Worm (Caenorhabditis elegans) whole organism, L4/young adult: ENCODE results near the gene C43H6.4.

Source experiments
- W03F9.2 ChIP-seq: fragments of 150-350 bp; optimal IDR thresholded peaks from 2 replicates; lab custom pipeline; 2014; ENCODE audit warnings: missing biosample characterization, missing genetic modification characterization
- dao-5 ChIP-seq: sonication (generic microtip); optimal IDR thresholded peaks from 2 replicates; lab custom pipeline; 2016; ENCODE audit warnings: missing genotype, missing genetic modification characterization, moderate library complexity, missing compliant biosample characterization
- him-1 ChIP-seq: sonication (generic microtip); optimal IDR thresholded peaks from 2 replicates; lab custom pipeline; 2016; ENCODE audit warnings: missing genotype, missing genetic modification reagents, missing genetic modification characterization, missing compliant biosample characterization

Gene C43H6.4

DNA sequence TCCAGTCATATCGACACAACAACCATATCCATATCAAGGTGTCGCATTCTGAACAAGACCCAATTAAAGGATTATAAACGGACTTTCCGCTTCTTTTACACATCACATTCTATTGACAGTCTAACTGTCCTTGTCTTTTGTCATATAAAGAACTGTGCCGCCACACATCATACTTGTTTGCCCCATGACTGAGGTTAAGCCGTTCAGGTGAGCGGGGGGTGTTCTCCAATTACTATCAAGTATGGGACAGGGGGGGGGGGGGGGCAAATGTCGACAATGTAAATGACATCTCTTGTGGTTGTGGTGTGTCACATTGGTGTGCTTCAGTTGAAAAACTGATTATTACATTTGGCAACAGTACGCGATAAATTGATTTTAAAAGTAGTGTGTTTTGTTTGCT lies 30.0 kb downstream of the C43H6.4 start:
- TF ChIP-seq W03F9.2 (no peak), him-1 (tag; lab: Kevin White, UChicago) (no peak), dao-5 (tag; lab: Kevin White, UChicago) (no peak)

- TF ChIP-seq him-1 (tag; lab: Kevin White, UChicago) (no peak), W03F9.2 (no peak), dao-5 (tag; lab: Kevin White, UChicago) (no peak)
Measured at ce11 chrX:2435353-2435752, 31.5 kb downstream of the C43H6.4 start.

DNA sequence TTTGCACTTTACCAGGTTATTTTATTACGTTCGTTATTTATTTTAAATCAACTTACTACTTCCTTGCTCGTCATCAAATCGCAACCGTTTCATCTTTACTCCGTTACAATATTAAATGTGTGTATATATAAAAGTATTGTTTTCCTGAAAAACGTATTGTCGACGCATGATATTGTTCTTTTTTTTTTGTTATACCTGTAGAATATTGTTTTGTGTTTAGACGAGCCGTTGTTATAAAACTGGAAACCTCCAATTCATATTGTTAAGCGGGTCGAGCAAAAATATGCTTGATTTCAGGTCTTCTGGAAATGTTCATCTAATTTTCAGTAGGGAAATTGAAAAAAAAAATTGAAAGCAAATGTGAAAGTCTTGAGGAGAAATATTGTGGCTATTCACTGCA lies 35.0 kb downstream of the C43H6.4 start, which contains the start of gene gid-2:
TSS of gene gid-2 (minus strand) at position 101 of the 400 bp plus-strand sequence.
- TF ChIP-seq W03F9.2 (no peak), dao-5 (tag; lab: Kevin White, UChicago) (no peak), him-1 (tag; lab: Kevin White, UChicago) (no peak)

DNA sequence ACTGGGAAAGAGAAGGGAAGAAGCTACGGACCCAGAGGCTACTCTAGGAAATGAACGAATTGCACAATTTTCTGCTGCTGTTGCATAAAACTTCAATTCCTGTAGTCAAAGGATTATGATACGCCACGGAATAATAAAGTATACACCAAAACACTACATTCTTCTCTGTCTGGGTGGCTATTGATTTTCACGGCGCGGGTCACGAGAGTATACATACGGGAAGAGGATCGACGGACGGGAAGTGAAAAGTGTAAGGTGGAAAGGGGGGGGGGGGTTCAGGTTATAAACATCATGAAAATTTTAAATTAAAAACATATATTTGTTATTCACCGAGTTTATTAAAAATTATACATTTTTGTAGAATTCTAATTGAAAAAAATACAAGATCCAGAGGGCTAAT lies 35.5 kb downstream of the C43H6.4 start:
- TF ChIP-seq him-1 (tag; lab: Kevin White, UChicago): no peak
- no peak for TF ChIP-seq W03F9.2
- TF ChIP-seq dao-5 (tag; lab: Kevin White, UChicago): no peak

DNA sequence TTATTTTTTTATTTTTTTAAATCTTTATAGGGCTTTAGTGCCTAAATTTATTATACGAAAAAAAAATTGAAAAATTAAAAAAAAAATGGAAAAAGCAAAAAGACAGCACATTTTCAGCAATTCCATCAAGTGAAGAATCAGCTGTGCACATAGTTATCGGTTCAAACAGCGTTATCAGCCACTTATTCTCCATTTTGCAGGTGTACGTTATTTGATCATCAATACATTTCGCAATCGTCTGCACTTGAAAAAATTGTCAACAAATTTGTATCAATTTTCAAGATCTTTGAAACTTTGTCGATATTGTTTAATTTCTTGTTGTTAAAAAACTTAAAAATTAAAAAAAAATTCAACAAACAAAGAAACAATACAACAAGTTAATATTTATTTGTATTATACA lies 35.9 kb downstream of the C43H6.4 start:
- no peak for TF ChIP-seq W03F9.2

DNA sequence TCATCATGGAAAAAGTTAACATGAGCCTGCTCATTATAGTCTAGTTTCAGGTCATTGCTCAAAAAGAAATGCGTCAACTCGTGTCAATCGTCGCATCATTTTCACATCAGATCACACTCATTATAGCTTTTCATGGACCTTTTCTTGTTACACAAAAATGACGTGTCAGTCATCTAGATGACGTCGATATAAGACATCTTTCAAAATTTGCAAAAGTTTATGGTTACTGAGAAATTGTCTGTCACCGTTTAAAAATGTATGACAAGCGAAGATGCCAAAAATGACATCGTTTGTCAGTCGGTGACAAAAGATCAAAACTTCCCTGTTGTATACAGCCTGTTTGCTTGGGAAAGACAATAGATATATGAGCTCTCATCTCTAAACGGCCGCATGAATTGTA lies 37.3 kb downstream of the C43H6.4 start:
- TF ChIP-seq him-1 (tag; lab: Kevin White, UChicago) (no peak), dao-5 (tag; lab: Kevin White, UChicago) (no peak), W03F9.2 (no peak)

DNA sequence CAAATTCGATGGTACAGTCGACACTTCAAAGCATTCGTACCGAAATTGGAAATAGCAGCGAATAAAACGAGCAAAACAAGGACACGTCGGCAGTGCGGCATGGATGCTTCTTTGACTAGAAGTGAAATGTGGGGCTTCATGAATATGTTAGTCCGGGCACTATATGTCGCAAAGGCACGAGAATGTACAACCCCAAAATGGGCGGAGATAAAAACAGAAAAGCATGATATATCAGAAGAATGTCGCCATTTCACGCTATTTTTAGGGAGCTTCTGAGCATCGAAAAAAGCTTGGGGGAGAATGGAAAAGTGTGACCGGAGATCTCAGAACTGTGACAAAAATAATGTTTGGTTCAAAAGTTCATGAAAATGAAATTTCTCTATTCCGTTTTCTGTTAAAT lies 39.5 kb downstream of the C43H6.4 start, which contains the start of gene T07D1.3:
TSS of gene T07D1.3 (minus strand) at position 101 of the 400 bp plus-strand sequence.
- TF ChIP-seq dao-5 (tag; lab: Kevin White, UChicago) (no peak), him-1 (tag; lab: Kevin White, UChicago) (no peak), W03F9.2 (no peak)

ce11 chrX:2446185-2446584 lies 42.4 kb downstream of the C43H6.4 start:
- TF ChIP-seq dao-5 (tag; lab: Kevin White, UChicago) (no peak), W03F9.2 (no peak), him-1 (tag; lab: Kevin White, UChicago) (no peak)

DNA sequence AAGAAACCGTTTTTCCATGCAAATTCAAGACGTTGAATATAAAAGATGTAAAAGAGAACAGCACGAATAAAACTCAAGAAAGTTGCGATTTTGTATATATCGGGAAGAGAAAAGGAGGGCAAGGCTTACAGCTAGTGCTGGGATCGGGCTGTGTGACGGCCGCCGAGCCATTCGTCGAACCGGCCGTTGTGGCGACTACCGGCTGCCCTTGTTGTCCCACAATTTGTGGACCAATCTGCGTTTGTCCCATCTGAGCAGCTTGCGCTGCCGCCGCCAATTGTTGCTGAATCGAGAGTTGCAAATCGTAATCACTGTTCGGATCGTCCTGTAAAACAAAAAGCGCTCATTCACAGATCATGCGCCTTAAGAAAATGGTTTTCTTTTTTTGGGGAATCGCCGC lies 43.4 kb downstream of the C43H6.4 start:
- TF ChIP-seq W03F9.2: no peak

DNA sequence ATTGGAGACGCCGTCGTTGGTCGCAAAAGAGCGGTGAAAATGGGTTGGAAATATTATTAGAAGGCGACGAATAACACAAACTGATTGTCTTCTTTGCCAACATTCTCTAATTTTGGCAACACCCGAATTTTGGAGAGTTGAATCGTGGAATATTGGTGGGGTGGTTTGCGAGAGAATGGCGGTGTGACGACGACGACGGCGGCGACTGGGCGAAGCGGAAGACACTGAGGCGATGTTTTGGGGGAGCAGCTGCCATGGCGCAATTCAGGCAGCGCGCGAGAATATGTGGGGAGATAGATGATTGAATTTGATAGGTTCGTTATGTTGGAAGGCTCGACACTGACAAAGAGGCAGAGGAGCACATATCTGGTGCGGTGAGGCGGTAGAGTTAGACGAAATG lies 47.2 kb downstream of the C43H6.4 start:
- TF ChIP-seq him-1 (tag; lab: Kevin White, UChicago) (no peak), dao-5 (tag; lab: Kevin White, UChicago) (no peak), W03F9.2 (no peak)

DNA sequence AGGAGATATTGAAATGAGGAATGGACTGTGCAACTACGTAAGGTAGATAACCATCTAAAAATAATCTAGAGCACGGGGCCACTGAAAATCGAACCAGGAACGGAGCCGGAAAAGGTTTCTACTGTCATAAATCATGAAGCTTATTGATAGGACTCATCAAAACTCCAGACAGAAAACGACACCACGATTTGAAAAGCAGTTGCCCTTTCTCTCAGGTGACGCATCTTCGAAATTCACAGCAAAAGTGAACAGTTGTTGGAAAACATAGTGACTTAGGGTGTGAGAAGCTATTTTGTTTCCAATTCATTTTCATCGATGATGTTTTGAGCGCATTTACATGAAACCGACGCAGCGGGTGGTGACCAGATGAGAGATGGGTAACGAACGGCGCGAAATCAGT lies 48.5 kb downstream of the C43H6.4 start:
- TF ChIP-seq dao-5 (tag; lab: Kevin White, UChicago) (no peak), W03F9.2 (no peak), him-1 (tag; lab: Kevin White, UChicago) (no peak)

DNA sequence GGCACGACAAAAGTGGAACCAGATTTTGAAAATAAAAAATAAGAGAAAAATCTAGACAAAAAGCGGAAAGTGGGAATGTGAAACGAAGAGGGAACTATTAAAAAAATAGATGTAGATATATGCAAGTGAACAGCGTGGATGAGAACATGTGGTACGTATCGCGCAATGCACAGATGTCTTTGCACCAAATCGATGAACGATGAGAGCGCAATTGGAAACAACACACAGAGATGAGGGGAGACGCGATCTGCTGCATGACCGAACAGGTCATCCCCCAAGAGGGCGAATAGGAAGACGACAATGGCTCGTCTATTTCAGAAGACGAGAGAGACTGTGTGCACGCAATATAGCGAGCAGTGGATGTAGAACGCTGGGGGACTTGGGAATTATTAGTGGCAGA lies 48.9 kb downstream of the C43H6.4 start:
- TF ChIP-seq W03F9.2: no peak
- TF ChIP-seq him-1 (tag; lab: Kevin White, UChicago): no peak
- no peak for TF ChIP-seq dao-5 (tag; lab: Kevin White, UChicago)

DNA sequence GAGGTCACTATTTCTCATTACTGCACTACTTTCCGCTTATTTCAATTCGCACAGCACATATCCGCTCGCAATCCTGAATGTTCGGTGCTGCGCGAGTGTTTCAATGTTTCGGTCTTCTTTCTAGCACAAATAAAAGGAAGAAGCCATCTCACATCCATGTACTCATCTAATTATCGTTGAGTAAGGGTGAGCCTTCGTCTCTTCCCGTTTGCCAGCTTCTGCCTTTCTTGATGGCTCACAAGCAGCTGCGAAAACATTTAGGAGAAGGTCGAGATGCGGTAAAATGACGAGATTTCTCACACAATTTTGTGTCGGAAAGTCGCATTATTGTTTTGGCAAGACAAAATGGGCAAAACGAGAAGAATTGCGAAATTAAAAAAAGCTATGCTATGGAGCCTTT lies 51.1 kb downstream of the C43H6.4 start:
- no peak for TF ChIP-seq dao-5 (tag; lab: Kevin White, UChicago)
- no peak for TF ChIP-seq him-1 (tag; lab: Kevin White, UChicago)
- TF ChIP-seq W03F9.2: no peak

ce11 chrX:2456141-2456540 lies 52.3 kb downstream of the C43H6.4 start:
- TF ChIP-seq him-1 (tag; lab: Kevin White, UChicago): peak; percentile 3
- no peak for TF ChIP-seq W03F9.2
